Worm (Caenorhabditis elegans) whole organism, early embryonic: ENCODE results near the gene F53B7.4.

Experiments used
- B0310.2 ChIP-seq: sonication (generic microtip); optimal IDR thresholded peaks from 2 replicates; lab custom pipeline; 2016; ENCODE audit warnings: mild to moderate bottlenecking, missing genetic modification characterization, missing compliant biosample characterization
- F13C5.2 ChIP-seq: sonication (generic microtip); optimal IDR thresholded peaks from 2 replicates; lab custom pipeline; 2017; ENCODE audit warnings: mild to moderate bottlenecking, missing genetic modification characterization, inconsistent platforms, missing compliant biosample characterization
- aly-1 ChIP-seq: sonication (generic microtip); optimal IDR thresholded peaks from 2 replicates; lab custom pipeline; 2016; ENCODE audit warnings: missing genetic modification characterization, missing compliant biosample characterization
- ama-1 ChIP-seq: fragments of 150-350 bp; optimal IDR thresholded peaks from 2 replicates; lab custom pipeline; 2014
- ceh-13 ChIP-seq: fragments of 200-800 bp; sonication (Bioruptor generic); optimal IDR thresholded peaks from 2 replicates; lab custom pipeline; 2018; ENCODE audit warnings: mild to moderate bottlenecking, missing genetic modification characterization, missing compliant biosample characterization
- ceh-36 ChIP-seq: sonication (generic microtip); optimal IDR thresholded peaks from 2 replicates; lab custom pipeline; 2016; ENCODE audit warnings: missing genetic modification characterization, inconsistent platforms, missing compliant biosample characterization
- ets-7 ChIP-seq: sonication (generic microtip); optimal IDR thresholded peaks from 2 replicates; lab custom pipeline; 2016; ENCODE audit warnings: missing genotype, missing genetic modification characterization, missing compliant biosample characterization
- flt-1 ChIP-seq: fragments of 200-800 bp; sonication (Bioruptor generic); IDR thresholded peaks from 2 replicates; pipeline ENCODE4 v1.3.6; 2022; ENCODE audit warnings: missing genetic modification characterization, missing compliant biosample characterization
- hmbx-1 ChIP-seq: sonication (generic microtip); optimal IDR thresholded peaks from 2 replicates; lab custom pipeline; 2016; ENCODE audit warnings: mild to moderate bottlenecking, missing genetic modification characterization, missing compliant biosample characterization
- hmg-4 ChIP-seq: fragments of 200-800 bp; sonication (Bioruptor generic); optimal IDR thresholded peaks from 2 replicates; lab custom pipeline; 2018; ENCODE audit warnings: mild to moderate bottlenecking, missing genetic modification characterization, missing compliant biosample characterization
- hnd-1 ChIP-seq: sonication (generic microtip); optimal IDR thresholded peaks from 2 replicates; lab custom pipeline; 2016; ENCODE audit warnings: missing genetic modification characterization, missing compliant biosample characterization
- pes-1 ChIP-seq: fragments of 200-800 bp; sonication (Bioruptor generic); IDR thresholded peaks from 2 replicates; pipeline ENCODE4 v1.3.6; 2022; ENCODE audit warnings: missing genetic modification reagents, missing genetic modification characterization, missing compliant biosample characterization
- scrt-1 ChIP-seq: fragments of 200-800 bp; sonication (Bioruptor generic); IDR thresholded peaks from 2 replicates; pipeline ENCODE4 v1.3.6; 2022; ENCODE audit warnings: missing genetic modification characterization, missing compliant biosample characterization
- sea-1 ChIP-seq: fragments of 200-800 bp; sonication (Bioruptor generic); conservative IDR thresholded peaks from 2 replicates; pipeline ENCODE4 v1.3.6; 2022; ENCODE audit warnings: missing genetic modification characterization, missing compliant biosample characterization
- tbx-11 ChIP-seq: fragments of 200-800 bp; sonication (Bioruptor generic); IDR thresholded peaks from 2 replicates; pipeline ENCODE4 v1.3.6; 2022; ENCODE audit warnings: missing genetic modification characterization, missing compliant biosample characterization
- tbx-37 ChIP-seq: fragments of 200-800 bp; sonication (Bioruptor generic); conservative IDR thresholded peaks from 2 replicates; pipeline ENCODE4 v1.3.6; 2022; ENCODE audit warnings: missing genetic modification reagents, missing genetic modification characterization, missing compliant biosample characterization
- tra-4 ChIP-seq: sonication (generic microtip); optimal IDR thresholded peaks from 2 replicates; lab custom pipeline; 2017; ENCODE audit warnings: missing genetic modification characterization, missing compliant biosample characterization

The F53B7.4 gene

DNA sequence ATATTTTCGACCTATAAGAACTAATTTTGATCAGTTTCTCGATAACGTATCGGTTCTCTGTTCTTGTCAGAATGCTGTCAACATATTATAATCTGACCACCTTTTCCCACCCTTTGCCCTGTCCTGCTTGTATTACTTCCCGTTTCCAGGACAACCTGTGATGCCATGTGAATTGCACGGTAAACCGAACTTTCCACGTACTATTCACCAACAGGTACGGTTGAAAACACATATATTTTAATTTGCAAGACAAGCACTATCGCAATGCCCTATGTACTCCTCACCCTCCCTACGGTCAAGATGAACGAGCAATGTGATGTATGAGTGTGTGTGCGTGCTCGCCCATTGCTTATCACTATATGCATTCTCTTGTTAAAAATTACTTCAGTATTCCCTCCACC, 6.8 kb upstream of the F53B7.4 start:
- no peak for TF ChIP-seq ceh-13 (GFP tag; lab: Kevin White, UChicago)
- no peak for TF ChIP-seq pes-1
- no peak for TF ChIP-seq hnd-1
- no peak for TF ChIP-seq hmbx-1 (tag; lab: Kevin White, UChicago)
- no peak for TF ChIP-seq scrt-1
- no peak for TF ChIP-seq F13C5.2
- TF ChIP-seq tbx-11 (GFP tag; lab: Robert Waterston, UW): no peak
- no peak for TF ChIP-seq flt-1
- no peak for TF ChIP-seq tra-4 (tag; lab: Kevin White, UChicago)
- TF ChIP-seq ceh-36 (tag; lab: Kevin White, UChicago): no peak
- TF ChIP-seq hmg-4: no peak
- no peak for TF ChIP-seq ets-7 (tag; lab: Kevin White, UChicago)
- TF ChIP-seq tbx-37 (GFP tag; lab: Robert Waterston, UW): no peak
- no peak for TF ChIP-seq sea-1 (GFP tag; lab: Robert Waterston, UW)
- no peak for TF ChIP-seq aly-1
- no peak for TF ChIP-seq ama-1
- TF ChIP-seq B0310.2 (tag; lab: Kevin White, UChicago): no peak

DNA sequence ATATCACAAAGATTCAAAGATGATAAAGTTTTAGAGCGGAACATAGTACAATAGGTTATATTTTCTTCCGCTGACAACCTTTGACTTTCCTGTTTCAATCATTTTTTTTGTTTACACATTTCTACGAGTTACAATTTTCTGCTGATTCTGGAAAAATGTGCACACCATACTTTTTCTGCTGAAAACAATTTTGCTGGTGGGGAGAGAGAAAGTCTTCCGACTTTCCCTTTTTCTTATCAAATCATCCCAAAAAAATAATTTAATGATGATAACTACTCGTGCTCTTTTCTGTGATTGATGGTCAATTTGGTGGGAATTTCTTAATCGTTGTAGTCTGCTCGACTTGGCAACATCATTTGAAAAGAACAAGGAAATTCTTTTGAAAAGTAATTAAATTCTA, 5.3 kb upstream of the F53B7.4 start:
- TF ChIP-seq pes-1: no peak
- TF ChIP-seq flt-1: no peak
- no peak for TF ChIP-seq ama-1
- TF ChIP-seq ceh-13 (GFP tag; lab: Kevin White, UChicago): no peak
- no peak for TF ChIP-seq hnd-1
- no peak for TF ChIP-seq tra-4 (tag; lab: Kevin White, UChicago)
- TF ChIP-seq hmg-4: no peak
- TF ChIP-seq tbx-11 (GFP tag; lab: Robert Waterston, UW): no peak
- TF ChIP-seq aly-1: no peak
- no peak for TF ChIP-seq sea-1 (GFP tag; lab: Robert Waterston, UW)
- no peak for TF ChIP-seq F13C5.2
- no peak for TF ChIP-seq tbx-37 (GFP tag; lab: Robert Waterston, UW)

DNA sequence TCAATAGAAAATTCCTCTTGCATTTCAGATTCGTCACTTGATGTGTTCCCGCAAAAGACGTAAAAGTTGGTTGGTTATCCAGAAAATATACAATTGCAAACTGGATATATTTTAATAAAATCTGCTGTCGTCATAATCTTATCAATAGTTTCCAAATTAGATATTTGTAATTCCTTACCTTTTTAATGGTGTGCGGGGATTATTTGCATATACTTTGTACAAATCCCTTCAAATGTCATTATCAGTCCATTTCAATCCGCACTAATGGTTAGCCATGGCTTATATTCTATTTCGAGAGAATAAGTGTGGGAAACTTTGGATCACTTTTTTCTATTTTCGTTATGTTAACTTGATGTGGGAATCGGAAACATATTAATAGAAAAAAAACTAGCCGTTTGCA, 1.8 kb upstream of the F53B7.4 start:
- TF ChIP-seq tbx-11 (GFP tag; lab: Robert Waterston, UW) (no peak), tbx-37 (GFP tag; lab: Robert Waterston, UW) (no peak), aly-1 (no peak), pes-1 (no peak), ama-1 (no peak), F13C5.2 (no peak), tra-4 (tag; lab: Kevin White, UChicago) (no peak), flt-1 (no peak), B0310.2 (tag; lab: Kevin White, UChicago) (no peak), ceh-13 (GFP tag; lab: Kevin White, UChicago) (no peak), ceh-36 (tag; lab: Kevin White, UChicago) (no peak), hmg-4 (no peak), scrt-1 (no peak), ets-7 (tag; lab: Kevin White, UChicago) (no peak), hmbx-1 (tag; lab: Kevin White, UChicago) (no peak), hnd-1 (no peak), sea-1 (GFP tag; lab: Robert Waterston, UW) (no peak)

DNA sequence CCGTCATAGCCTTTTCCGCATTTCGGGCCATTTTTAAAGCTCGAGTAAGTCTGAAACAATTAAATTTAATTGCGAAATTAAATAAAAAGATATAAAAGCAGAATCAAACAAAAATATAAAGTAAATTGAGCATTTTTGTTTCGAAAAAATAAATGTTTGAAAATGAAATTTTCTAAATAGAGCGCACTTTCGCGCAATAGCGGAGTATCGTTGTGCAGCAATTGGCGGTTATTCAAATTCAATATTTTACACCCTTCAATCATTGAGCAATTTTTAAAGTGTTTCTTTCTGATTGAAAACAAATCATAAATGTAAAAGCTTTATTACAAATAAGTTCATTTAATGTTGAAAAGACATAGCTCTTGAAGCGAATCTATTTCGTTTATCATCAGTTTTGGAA, 1.7 kb downstream of the F53B7.4 start, which contains the start of gene isy-1:
Gene isy-1 (minus strand): TSS at position 50 of the 400 bp plus-strand sequence.
- TF ChIP-seq F13C5.2: peak; percentile 23
- TF ChIP-seq hmg-4: no peak

DNA sequence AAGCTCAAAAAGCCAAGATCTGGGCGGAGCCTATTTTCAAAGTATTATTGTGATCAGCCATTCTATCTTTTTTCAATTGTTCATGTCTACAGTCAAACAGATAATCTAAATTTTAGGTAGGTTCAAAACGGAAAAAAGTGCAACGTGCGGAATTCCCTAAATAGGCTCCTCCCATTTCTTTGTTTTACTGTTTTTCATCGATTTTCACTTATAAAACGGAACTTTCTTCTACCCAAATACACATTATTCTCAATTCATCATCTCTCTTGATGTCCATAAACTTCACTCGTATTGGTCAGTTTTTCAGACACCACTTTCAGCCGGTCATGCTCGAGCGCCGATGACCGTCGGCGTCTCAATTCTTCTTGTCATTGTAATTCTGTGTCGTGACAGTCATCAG, 3.5 kb downstream of the F53B7.4 start, which contains the start of gene F53B7.7:
Gene F53B7.7 (plus strand): TSS at position 301 of the 400 bp plus-strand sequence.
- TF ChIP-seq ama-1 (no peak), tra-4 (tag; lab: Kevin White, UChicago) (no peak), tbx-37 (GFP tag; lab: Robert Waterston, UW) (no peak), F13C5.2 (no peak)

DNA sequence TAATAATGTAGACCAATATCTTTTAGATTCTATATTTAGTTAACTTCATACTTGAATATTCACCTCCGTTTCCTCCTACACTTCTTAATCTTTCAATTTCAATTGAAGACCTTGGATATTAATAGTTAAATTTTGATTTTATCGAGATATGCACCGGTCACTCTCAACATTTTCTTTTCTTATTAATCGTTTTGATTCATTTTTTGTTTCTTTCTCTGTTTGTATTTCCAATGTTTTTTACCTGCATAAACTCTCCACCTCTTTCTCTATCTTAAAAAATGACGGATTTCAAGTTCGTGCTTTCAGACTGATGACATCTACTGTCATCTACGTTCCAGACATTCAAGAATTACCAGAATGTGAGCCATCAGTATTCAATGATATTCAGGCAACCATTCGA, 10.5 kb downstream of the F53B7.4 start, which contains the start of gene frpr-9:
Gene frpr-9 (plus strand): TSS at position 301 of the 400 bp plus-strand sequence.
- TF ChIP-seq hmbx-1 (tag; lab: Kevin White, UChicago) (no peak), sea-1 (GFP tag; lab: Robert Waterston, UW) (no peak)

DNA sequence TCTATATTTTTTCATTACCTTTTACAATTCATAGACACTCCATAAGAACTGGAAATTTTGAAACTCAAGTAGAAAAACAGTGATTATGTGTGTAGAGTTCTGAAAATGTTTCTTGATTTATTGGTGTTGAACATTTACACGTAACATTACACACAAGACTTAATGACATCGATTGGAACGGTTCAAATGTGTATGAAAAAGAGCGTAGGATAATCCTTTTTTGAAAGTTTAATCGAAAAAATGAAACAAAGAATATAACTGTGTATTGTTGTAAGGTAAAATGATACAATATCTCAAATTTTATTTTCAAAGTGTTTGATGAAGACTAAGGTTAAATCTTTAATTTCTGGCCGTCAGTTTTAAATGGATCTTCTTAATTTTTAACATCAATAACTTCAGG, 21.2 kb downstream of the F53B7.4 start, which contains the start of gene fig-1:
Gene fig-1 (minus strand): TSS at position 101 of the 400 bp plus-strand sequence.
- TF ChIP-seq pes-1 (no peak), hnd-1 (no peak), hmg-4 (no peak), ama-1 (no peak), B0310.2 (tag; lab: Kevin White, UChicago) (no peak), ceh-36 (tag; lab: Kevin White, UChicago) (no peak), aly-1 (no peak), scrt-1 (no peak), ceh-13 (GFP tag; lab: Kevin White, UChicago) (no peak), tbx-11 (GFP tag; lab: Robert Waterston, UW) (no peak), tbx-37 (GFP tag; lab: Robert Waterston, UW) (no peak), ets-7 (tag; lab: Kevin White, UChicago) (no peak), sea-1 (GFP tag; lab: Robert Waterston, UW) (no peak), flt-1 (no peak), tra-4 (tag; lab: Kevin White, UChicago) (no peak), hmbx-1 (tag; lab: Kevin White, UChicago) (no peak), F13C5.2 (no peak)

DNA sequence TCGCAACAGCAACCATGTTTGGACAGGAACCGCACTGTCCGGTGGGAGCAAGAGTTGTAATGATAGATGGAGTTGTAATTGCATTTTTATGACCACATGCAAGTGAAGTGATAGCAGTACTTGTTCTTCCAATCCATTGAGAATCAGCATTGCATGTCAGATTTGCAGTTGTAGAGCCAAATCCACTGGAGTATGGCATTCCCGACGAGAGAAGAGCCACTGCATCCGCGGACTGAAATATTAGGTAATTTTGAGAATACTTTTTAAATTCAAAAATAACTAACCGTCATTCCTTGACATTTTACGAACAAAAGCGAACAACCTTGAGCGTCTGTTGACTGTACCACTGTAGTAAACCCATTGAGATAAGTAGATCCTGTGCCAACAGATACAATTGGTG, 27.2 kb downstream of the F53B7.4 start:
- TF ChIP-seq aly-1 (no peak), tbx-37 (GFP tag; lab: Robert Waterston, UW) (no peak), scrt-1 (no peak), tbx-11 (GFP tag; lab: Robert Waterston, UW) (no peak)

DNA sequence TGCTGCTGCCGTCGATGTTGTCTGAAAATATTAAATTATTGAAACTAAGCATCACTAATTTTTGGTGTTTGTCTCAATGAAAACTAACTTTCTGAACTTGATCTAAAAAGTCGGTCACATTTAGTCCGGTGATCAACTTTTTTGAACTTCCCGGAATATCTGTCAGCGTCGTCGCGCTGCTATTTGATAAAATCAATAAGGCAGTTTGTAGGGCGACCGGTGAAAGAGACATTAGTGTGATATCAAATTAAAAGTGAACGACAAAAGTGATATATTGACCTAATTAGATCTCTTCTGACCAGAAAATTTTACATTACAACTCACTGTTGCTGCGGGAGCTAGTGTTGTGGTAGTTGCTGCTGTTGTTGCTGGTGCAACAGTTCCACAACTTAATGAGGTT, 31.4 kb downstream of the F53B7.4 start:
- no peak for TF ChIP-seq ceh-36 (tag; lab: Kevin White, UChicago)
- TF ChIP-seq flt-1: no peak
- no peak for TF ChIP-seq aly-1
- TF ChIP-seq tra-4 (tag; lab: Kevin White, UChicago): no peak
- TF ChIP-seq pes-1: no peak
- TF ChIP-seq hmg-4: no peak
- no peak for TF ChIP-seq ets-7 (tag; lab: Kevin White, UChicago)
- no peak for TF ChIP-seq hnd-1
